Fruit fly (Drosophila melanogaster): Measurements from ENCODE around the gene Ets65A.
"Not testable (repeated sequence)": the region's sequence is repeated elsewhere in the genome, so short reads cannot be mapped to it uniquely, and the experiment has no call there.

Ets65A gene

dm6 chr3L:6146374-6146773, 49.0 kb downstream of the Ets65A start, which contains the start of gene Lcp65Ab2:
Gene Lcp65Ab2, plus strand, starts transcription at chr3L:6146674.
- TF ChIP-seq CG8478, CTCF (optimal IDR thresholded peaks at IDR 0.05): not testable (repeated sequence)

- TF ChIP-seq CTCF, CG8478 (optimal IDR thresholded peaks at IDR 0.05): not testable (repeated sequence)
These were observed 50.5 kb downstream of the Ets65A start, which contains the start of gene Cpr65Ax1 for dm6 chr3L:6147887-6148286. Gene Cpr65Ax1, minus strand, starts transcription at chr3L:6147987.

dm6 chr3L:6149248-6149647, 51.8 kb downstream of the Ets65A start, which contains the start of gene Lcp65Ab1:
Gene Lcp65Ab1, plus strand, starts transcription at chr3L:6149548.
- TF ChIP-seq CG8478, CTCF (optimal IDR thresholded peaks at IDR 0.05): not testable (repeated sequence)

- TF ChIP-seq CTCF, CG8478 (optimal IDR thresholded peaks at IDR 0.05): not testable (repeated sequence)
These were observed 53.4 kb downstream of the Ets65A start, which contains the start of the genes Cpr65Ax2 and Lcp65Aa for dm6 chr3L:6150757-6151354. Gene Cpr65Ax2, minus strand, starts transcription at chr3L:6150857. Gene Lcp65Aa, plus strand, starts transcription at chr3L:6151304.

- TF ChIP-seq CTCF (optimal IDR thresholded peaks at IDR 0.05), result no peak
- no peak for TF ChIP-seq CG8478 (optimal IDR thresholded peaks at IDR 0.05)
These were observed 55.1 kb downstream of the Ets65A start, which contains the start of gene Acp65Aa for dm6 chr3L:6152531-6152930. Gene Acp65Aa, minus strand, starts transcription at chr3L:6152745.

dm6 chr3L:6154951-6155394, 57.6 kb downstream of the Ets65A start:
- TF ChIP-seq CTCF (optimal IDR thresholded peaks at IDR 0.05) (no peak), CG8478 (optimal IDR thresholded peaks at IDR 0.05) (no peak)

- TF ChIP-seq CTCF (optimal IDR thresholded peaks at IDR 0.05) (no peak), CG8478 (optimal IDR thresholded peaks at IDR 0.05) (no peak)
These were observed 60.1 kb downstream of the Ets65A start, which contains the start of gene CG13297 for dm6 chr3L:6157327-6158032. Gene CG13297, minus strand, starts transcription at chr3L:6157377.

- TF ChIP-seq CG8478 (optimal IDR thresholded peaks at IDR 0.05), result no peak
- no peak for TF ChIP-seq CTCF (optimal IDR thresholded peaks at IDR 0.05)
These were observed 61.1 kb downstream of the Ets65A start, which contains the start of gene Cpr65Ay for dm6 chr3L:6158530-6158929. Gene Cpr65Ay, minus strand, starts transcription at chr3L:6158630.

- no peak for TF ChIP-seq CTCF (optimal IDR thresholded peaks at IDR 0.05)
- no peak for TF ChIP-seq CG8478 (optimal IDR thresholded peaks at IDR 0.05)
These were observed 62.4 kb downstream of the Ets65A start for dm6 chr3L:6159863-6160262.

dm6 chr3L:6160514-6160913, 63.1 kb downstream of the Ets65A start, which contains the start of gene Cpr65Az:
Gene Cpr65Az, plus strand, starts transcription at chr3L:6160814.
- TF ChIP-seq CG8478 (optimal IDR thresholded peaks at IDR 0.05), result no peak
- TF ChIP-seq CTCF (optimal IDR thresholded peaks at IDR 0.05), result no peak

- TF ChIP-seq CTCF (optimal IDR thresholded peaks at IDR 0.05) (no peak), CG8478 (optimal IDR thresholded peaks at IDR 0.05) (no peak)
These were observed 64.6 kb downstream of the Ets65A start for dm6 chr3L:6161997-6162396.

dm6 chr3L:6162483-6163128, 65.2 kb downstream of the Ets65A start, which contains the start of gene Prdm13:
Gene Prdm13, plus strand, starts transcription at chr3L:6163127.
- no peak for TF ChIP-seq CG8478 (optimal IDR thresholded peaks at IDR 0.05)
- TF ChIP-seq CTCF (optimal IDR thresholded peaks at IDR 0.05), result no peak

Measured in S2 (cell line).